Fruit fly (Drosophila melanogaster): ENCODE data around the gene DPCoAC.

DNA sequence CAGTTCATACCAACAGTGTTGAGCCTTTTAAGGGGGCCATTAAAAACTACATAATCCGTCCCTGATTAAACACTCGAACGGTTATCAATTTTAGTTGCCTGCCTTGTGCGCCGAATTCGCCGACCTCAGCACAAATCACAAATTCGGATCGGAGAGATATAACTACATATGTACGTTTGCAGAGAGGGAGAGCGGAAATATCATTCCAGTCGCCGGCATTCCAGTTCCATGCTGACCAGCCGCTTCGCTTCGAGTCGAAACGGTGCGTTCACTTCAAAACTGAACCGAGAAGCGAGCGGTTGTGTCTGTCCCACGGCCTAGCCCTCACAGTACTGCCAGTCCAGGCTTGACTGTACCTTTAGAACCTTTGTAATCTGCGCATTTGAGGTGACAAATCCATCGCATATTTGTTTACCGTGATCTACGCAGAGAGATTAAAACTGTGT is 17.1 kb upstream of the DPCoAC start:
- TF ChIP-seq pad (GFP tag; optimal IDR thresholded peaks at IDR 0.05) (peak; percentile 68), tj (GFP tag; optimal IDR thresholded peaks at IDR 0.05) (peak; percentile 95), cic (GFP tag; optimal IDR thresholded peaks at IDR 0.05) (peak; percentile 28), bab1 (GFP tag; optimal IDR thresholded peaks at IDR 0.05) (peak; percentile 51), CG12768 (GFP tag; optimal IDR thresholded peaks at IDR 0.05) (peak; percentile 69)
